Worm (Caenorhabditis elegans): Measurements from ENCODE around the gene nhr-79.

ce11 chrV:19211795-19212194 lies at the start of gene nhr-79:
- TF ChIP-seq unc-62 (GFP tag; optimal IDR thresholded peaks at IDR 0.05 in 1 of 2) (no peak), unc-62 (tag; optimal IDR thresholded peaks at IDR 0.05) (no peak), zip-11 (GFP tag; IDR thresholded peaks at IDR 0.05) (no peak), ceh-28 (tag; optimal IDR thresholded peaks at IDR 0.05) (no peak), zfp-3 (GFP tag; conservative IDR thresholded peaks at IDR 0.05) (no peak), daf-16 (GFP tag; optimal IDR thresholded peaks at IDR 0.05) (no peak), daf-16 (tag; optimal IDR thresholded peaks at IDR 0.05) (no peak), tra-1 (GFP tag; IDR thresholded peaks at IDR 0.05) (no peak)

All from whole organism, L4 larva.